Fruit fly (Drosophila melanogaster) whole organism, embryonic: Measurements from ENCODE around the gene Tlk.

ENCODE experiments used
- Ada2b ChIP-seq: fragments of 200-800 bp; sonication (Bioruptor generic); IDR thresholded peaks from 2 replicates; pipeline ENCODE4 v1.3.6; 2022; ENCODE audit warnings: missing biosample characterization, missing genetic modification characterization
- Adf1 ChIP-seq: fragments of 200-800 bp; sonication (Bioruptor generic); IDR thresholded peaks from 2 replicates; pipeline ENCODE4 v1.3.6; 2022; ENCODE audit warnings: missing biosample characterization, missing genetic modification characterization
- CG10209 ChIP-seq: fragments of 200-800 bp; sonication (Bioruptor generic); optimal IDR thresholded peaks from 3 replicates; lab custom pipeline; 2017; ENCODE audit warnings: missing biosample characterization, mild to moderate bottlenecking, missing genetic modification characterization, missing genetic modification reagents
- CG10462 ChIP-seq: fragments of 200-800 bp; sonication (Bioruptor generic); optimal IDR thresholded peaks from 2 replicates; lab custom pipeline; 2016; ENCODE audit warnings: missing biosample characterization, missing genetic modification characterization
- CG11093 ChIP-seq: fragments of 200-800 bp; sonication (Bioruptor generic); IDR thresholded peaks from 3 replicates; pipeline ENCODE4 v1.3.6; 2022; ENCODE audit warnings: missing biosample characterization, missing genetic modification characterization
- CG11398 ChIP-seq: fragments of 200-800 bp; sonication (Bioruptor generic); optimal IDR thresholded peaks from 2 replicates; lab custom pipeline; 2016; ENCODE audit warnings: missing biosample characterization, missing genetic modification characterization
- CG11723 ChIP-seq: fragments of 200-800 bp; sonication (Bioruptor generic); optimal IDR thresholded peaks from 2 replicates; lab custom pipeline; 2017; ENCODE audit warnings: missing biosample characterization, mild to moderate bottlenecking, missing genetic modification characterization
- CG12219 ChIP-seq: fragments of 200-800 bp; sonication (Bioruptor generic); optimal IDR thresholded peaks from 3 replicates; lab custom pipeline; 2018; ENCODE audit warnings: missing biosample characterization, mild to moderate bottlenecking, missing genetic modification characterization
- CG12236 ChIP-seq: fragments of 200-800 bp; sonication (Bioruptor generic); optimal IDR thresholded peaks from 2 replicates; lab custom pipeline; 2016; ENCODE audit warnings: missing biosample characterization, missing genetic modification characterization
- CG1602 ChIP-seq: fragments of 200-800 bp; sonication (Bioruptor generic); optimal IDR thresholded peaks from 3 replicates; lab custom pipeline; 2016; ENCODE audit warnings: missing biosample characterization, missing genetic modification characterization
- CG16813 ChIP-seq: fragments of 200-800 bp; sonication (Bioruptor generic); IDR thresholded peaks from 3 replicates; pipeline ENCODE4 v1.3.6; 2022; ENCODE audit warnings: missing biosample characterization, missing genetic modification characterization; ENCODE audit not compliant: partially characterized antibody
- CG17829 ChIP-seq: fragments of 200-800 bp; optimal IDR thresholded peaks from 2 replicates; lab custom pipeline; 2019; ENCODE audit warnings: missing biosample characterization, mild to moderate bottlenecking, missing genetic modification characterization, moderate library complexity
- CG31224 ChIP-seq: fragments of 200-800 bp; sonication (Bioruptor generic); IDR thresholded peaks from 2 replicates; pipeline ENCODE4 v1.3.6; 2022; ENCODE audit warnings: missing biosample characterization, missing genetic modification characterization
- CG31388 ChIP-seq: fragments of 200-800 bp; sonication (Bioruptor generic); optimal IDR thresholded peaks from 2 replicates; lab custom pipeline; 2016; ENCODE audit warnings: missing biosample characterization, missing genetic modification characterization
- CG6175 ChIP-seq: fragments of 200-800 bp; sonication (Bioruptor generic); IDR thresholded peaks from 3 replicates; pipeline ENCODE4 v1.3.6; 2022; ENCODE audit warnings: missing biosample characterization, missing genetic modification characterization
- CG6683 ChIP-seq: fragments of 200-800 bp; sonication (Bioruptor generic); optimal IDR thresholded peaks from 2 replicates; lab custom pipeline; 2017; ENCODE audit warnings: missing biosample characterization, mild to moderate bottlenecking, missing genetic modification characterization, missing genetic modification reagents
- CG6813 ChIP-seq: fragments of 200-800 bp; sonication (Bioruptor generic); optimal IDR thresholded peaks from 2 replicates; lab custom pipeline; 2017; ENCODE audit warnings: missing biosample characterization, missing genetic modification characterization, mild to moderate bottlenecking, moderate library complexity, missing genetic modification reagents
- CG7357 ChIP-seq: fragments of 200-800 bp; sonication (Bioruptor generic); IDR thresholded peaks from 3 replicates; pipeline ENCODE4 v1.3.6; 2022; ENCODE audit warnings: missing biosample characterization, missing genetic modification characterization
- CG7372 ChIP-seq: fragments of 200-800 bp; sonication (Bioruptor generic); IDR thresholded peaks from 2 replicates; pipeline ENCODE4 v1.3.6; 2022; ENCODE audit warnings: missing biosample characterization, missing genetic modification characterization
- CG8359 ChIP-seq: fragments of 200-800 bp; sonication (Bioruptor generic); optimal IDR thresholded peaks from 2 replicates; lab custom pipeline; 2017; ENCODE audit warnings: missing biosample characterization, mild to moderate bottlenecking, missing genetic modification characterization, borderline replicate concordance
- CG8765 ChIP-seq: fragments of 200-800 bp; sonication (Bioruptor generic); IDR thresholded peaks from 2 replicates; pipeline ENCODE4 v1.3.6; 2022; ENCODE audit warnings: missing biosample characterization, missing genetic modification characterization
- CoRest ChIP-seq: fragments of 200-800 bp; sonication (Bioruptor generic); optimal IDR thresholded peaks from 3 replicates; lab custom pipeline; 2018; ENCODE audit warnings: missing biosample characterization, mild to moderate bottlenecking, missing genetic modification characterization, moderate library complexity
- E2f1 ChIP-seq: fragments of 200-800 bp; sonication (Bioruptor generic); IDR thresholded peaks from 2 replicates; pipeline ENCODE4 v1.3.6; 2022; ENCODE audit warnings: missing biosample characterization, missing genetic modification characterization
- Ets65A ChIP-seq: fragments of 200-800 bp; sonication (Bioruptor generic); peaks from one replicate; lab custom pipeline; 2016; ENCODE audit warnings: missing biosample characterization, missing genetic modification characterization
- Ets97D ChIP-seq: fragments of 200-800 bp; sonication (Bioruptor generic); optimal IDR thresholded peaks from 3 replicates; lab custom pipeline; 2016; ENCODE audit warnings: missing biosample characterization, missing genetic modification characterization
- Fer1 ChIP-seq: fragments of 200-800 bp; sonication (Bioruptor generic); optimal IDR thresholded peaks from 2 replicates; lab custom pipeline; 2017; ENCODE audit warnings: missing biosample characterization, mild to moderate bottlenecking, missing genetic modification characterization
- GATAe ChIP-seq: fragments of 200-800 bp; sonication (Bioruptor generic); conservative IDR thresholded peaks from 2 replicates; pipeline ENCODE4 v1.3.6; 2022; ENCODE audit warnings: missing biosample characterization, missing genetic modification characterization
- Gsc ChIP-seq: fragments of 200-800 bp; sonication (Bioruptor generic); IDR thresholded peaks from 2 replicates; pipeline ENCODE4 v1.3.6; 2022; ENCODE audit warnings: missing biosample characterization, missing genetic modification characterization
- H2.0 ChIP-seq: fragments of 200-800 bp; sonication (Bioruptor generic); IDR thresholded peaks from 2 replicates; pipeline ENCODE4 v1.3.6; 2022; ENCODE audit warnings: missing biosample characterization, missing genetic modification characterization
- HLH3B ChIP-seq: fragments of 200-800 bp; sonication (Bioruptor generic); IDR thresholded peaks from 2 replicates; pipeline ENCODE4 v1.3.6; 2022; ENCODE audit warnings: missing biosample characterization, missing genetic modification characterization
- Hey ChIP-seq: fragments of 200-800 bp; sonication (Bioruptor generic); optimal IDR thresholded peaks from 3 replicates; lab custom pipeline; 2018; ENCODE audit warnings: missing biosample characterization, mild to moderate bottlenecking, missing genetic modification characterization
- Hmx ChIP-seq: fragments of 200-800 bp; sonication (Bioruptor generic); optimal IDR thresholded peaks from 2 replicates; lab custom pipeline; 2016; ENCODE audit warnings: missing biosample characterization, missing genetic modification characterization
- Lpt ChIP-seq: fragments of >200 bp; optimal IDR thresholded peaks from 2 replicates; lab custom pipeline; 2018; ENCODE audit warnings: missing biosample characterization, missing genetic modification characterization
- Mes4 ChIP-seq: fragments of 200-800 bp; sonication (Bioruptor generic); optimal IDR thresholded peaks from 2 replicates; lab custom pipeline; 2016; ENCODE audit warnings: missing biosample characterization, missing genetic modification characterization
- Poxn ChIP-seq: fragments of 200-800 bp; sonication (Bioruptor generic); IDR thresholded peaks from 2 replicates; pipeline ENCODE4 v1.3.6; 2022; ENCODE audit warnings: missing biosample characterization, missing genetic modification characterization
- Side ChIP-seq: fragments of 200-800 bp; sonication (Bioruptor generic); optimal IDR thresholded peaks from 2 replicates; lab custom pipeline; 2016; ENCODE audit warnings: missing biosample characterization, missing genetic modification characterization
- ara ChIP-seq: fragments of 200-800 bp; sonication (Bioruptor generic); IDR thresholded peaks from 2 replicates; pipeline ENCODE4 v1.3.6; 2022; ENCODE audit warnings: missing biosample characterization, missing genetic modification characterization
- chn ChIP-seq: fragments of 200-800 bp; sonication (Bioruptor generic); optimal IDR thresholded peaks from 2 replicates; lab custom pipeline; 2016; ENCODE audit warnings: missing biosample characterization, missing genetic modification characterization
- da ChIP-seq: fragments of 200-800 bp; sonication (Bioruptor generic); optimal IDR thresholded peaks from 2 replicates; lab custom pipeline; 2016; ENCODE audit warnings: missing biosample characterization, missing genetic modification characterization
- dan ChIP-seq: fragments of 200-800 bp; sonication (Bioruptor generic); IDR thresholded peaks from 2 replicates; pipeline ENCODE4 v1.3.6; 2022; ENCODE audit warnings: missing biosample characterization, missing genetic modification characterization
- gfzf ChIP-seq: fragments of 200-800 bp; sonication (Bioruptor generic); optimal IDR thresholded peaks from 2 replicates; lab custom pipeline; 2016; ENCODE audit warnings: missing biosample characterization, mild to moderate bottlenecking, missing genetic modification characterization, moderate library complexity
- gro ChIP-seq: fragments of 200-800 bp; sonication (Bioruptor generic); optimal IDR thresholded peaks from 2 replicates; lab custom pipeline; 2016; ENCODE audit warnings: missing biosample characterization, missing genetic modification characterization
- ind ChIP-seq: fragments of 200-800 bp; sonication (Bioruptor generic); optimal IDR thresholded peaks from 3 replicates; lab custom pipeline; 2016; ENCODE audit warnings: missing biosample characterization, missing genetic modification characterization
- jigr1 ChIP-seq: fragments of 200-800 bp; sonication (Bioruptor generic); IDR thresholded peaks from 3 replicates; pipeline ENCODE4 v1.3.6; 2022; ENCODE audit warnings: missing biosample characterization, missing genetic modification characterization
- mld ChIP-seq: fragments of 200-800 bp; sonication (Bioruptor generic); IDR thresholded peaks from 3 replicates; pipeline ENCODE4 v1.3.6; 2022; ENCODE audit warnings: missing biosample characterization, missing genetic modification characterization; ENCODE audit not compliant: partially characterized antibody
- otp ChIP-seq: fragments of 200-800 bp; sonication (Bioruptor generic); IDR thresholded peaks from 3 replicates; pipeline ENCODE4, ENCODE4 v1.3.6; 2022; ENCODE audit warnings: missing biosample characterization, missing genetic modification characterization
- pum ChIP-seq: fragments of 200-800 bp; sonication (Bioruptor generic); optimal IDR thresholded peaks from 2 replicates; lab custom pipeline; 2016; ENCODE audit warnings: missing biosample characterization, missing genetic modification characterization
- salm ChIP-seq: fragments of 200-800 bp; sonication (Bioruptor generic); optimal IDR thresholded peaks from 2 replicates; lab custom pipeline; 2018; ENCODE audit warnings: missing biosample characterization, mild to moderate bottlenecking, missing genetic modification characterization
- sens ChIP-seq: fragments of 200-800 bp; sonication (Bioruptor generic); peaks from one replicate; lab custom pipeline; 2016; ENCODE audit warnings: missing biosample characterization, missing genetic modification characterization
- ssp ChIP-seq: fragments of 200-800 bp; sonication (Bioruptor generic); IDR thresholded peaks from 2 replicates; pipeline ENCODE4 v1.3.6; 2022; ENCODE audit warnings: missing biosample characterization, missing genetic modification characterization
- tin ChIP-seq: fragments of 200-800 bp; sonication (Bioruptor generic); optimal IDR thresholded peaks from 3 replicates; lab custom pipeline; 2016; ENCODE audit warnings: missing biosample characterization, missing genetic modification characterization
- toy ChIP-seq: fragments of 200-800 bp; sonication (Bioruptor generic); IDR thresholded peaks from 2 replicates; pipeline ENCODE4 v1.3.6; 2022; ENCODE audit warnings: missing biosample characterization, missing genetic modification characterization
- twi ChIP-seq: fragments of 200-800 bp; optimal IDR thresholded peaks from 2 replicates; lab custom pipeline; 2019; ENCODE audit warnings: missing biosample characterization, mild to moderate bottlenecking, missing genetic modification characterization, moderate library complexity
- yki ChIP-seq: fragments of >200 bp; optimal IDR thresholded peaks from 3 replicates; lab custom pipeline; 2018

The Tlk gene

DNA sequence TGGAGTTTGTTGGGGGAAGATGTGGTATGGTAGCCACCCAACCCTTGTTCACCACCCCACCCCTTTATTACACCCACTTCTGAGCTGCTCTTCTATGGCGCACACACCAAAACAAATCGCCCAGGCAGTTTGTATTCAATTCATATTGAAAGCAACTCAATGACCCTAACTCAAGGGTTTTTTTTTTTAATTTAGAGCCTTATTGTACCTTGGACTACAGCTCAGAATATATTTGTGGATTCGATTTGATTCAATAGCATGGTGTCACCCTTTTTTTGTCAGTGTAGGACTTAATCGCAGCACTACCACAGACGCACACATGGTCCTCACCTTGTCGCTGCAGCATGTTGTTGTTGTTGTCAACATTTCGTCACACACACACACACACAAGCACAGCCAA lies 2.4 kb downstream of the Tlk start (continued):
- no peak for TF ChIP-seq dan (GFP tag; lab: Robert Waterston, UW)
- TF ChIP-seq CG10209 (GFP tag; lab: Kevin White, UChicago) = no peak
- 0 out of 2 replicates have a peak, but pooled peaks have one; percentile 37 for TF ChIP-seq HLH3B (GFP tag; lab: Robert Waterston, UW)
- no peak for TF ChIP-seq sens (GFP tag; lab: Kevin White, UChicago)
- TF ChIP-seq CG11723 (GFP tag; lab: Kevin White, UChicago) = no peak
- TF ChIP-seq otp (GFP tag; lab: Robert Waterston, UW) = 0 out of 3 replicates have a peak, but pooled peaks have one; percentile 45
- no peak for TF ChIP-seq pum (GFP tag; lab: Kevin White, UChicago)
- no peak for TF ChIP-seq gfzf
- no peak for TF ChIP-seq Hmx (GFP tag; lab: Kevin White, UChicago)
- no peak for TF ChIP-seq mld (GFP tag; lab: Robert Waterston, UW)
- no peak for TF ChIP-seq gro (GFP tag; lab: Kevin White, UChicago)
- TF ChIP-seq CG12219 = no peak
- no peak for TF ChIP-seq chn (GFP tag; lab: Kevin White, UChicago)
- TF ChIP-seq ssp (GFP tag; lab: Robert Waterston, UW) = no peak
- TF ChIP-seq CG10462 (GFP tag; lab: Kevin White, UChicago) = no peak
- no peak for TF ChIP-seq Lpt
- no peak for TF ChIP-seq CG17829 (tag; lab: Kevin White, UChicago)
- no peak for TF ChIP-seq twi
- TF ChIP-seq H2.0 (GFP tag; lab: Robert Waterston, UW) = 0 out of 2 replicates have a peak, but pooled peaks have one; percentile 23
- no peak for TF ChIP-seq CoRest (tag; lab: Kevin White, UChicago)
- no peak for TF ChIP-seq Poxn (GFP tag; lab: Robert Waterston, UW)
- no peak for TF ChIP-seq yki (lab: Kevin White, UChicago)
- no peak for TF ChIP-seq Side (GFP tag; lab: Kevin White, UChicago)
- no peak for TF ChIP-seq CG8359 (GFP tag; lab: Kevin White, UChicago)
- TF ChIP-seq CG6683 (GFP tag; lab: Kevin White, UChicago) = no peak
- TF ChIP-seq Ets65A (GFP tag; lab: Kevin White, UChicago) = no peak
- TF ChIP-seq CG8765 (GFP tag; lab: Robert Waterston, UW) = no peak
- no peak for TF ChIP-seq CG1602 (GFP tag; lab: Kevin White, UChicago)
- no peak for TF ChIP-seq CG12236 (GFP tag; lab: Kevin White, UChicago)
- TF ChIP-seq CG31388 = no peak
- TF ChIP-seq Adf1 (GFP tag; lab: Robert Waterston, UW) = no peak
- TF ChIP-seq Hey = no peak
- no peak for TF ChIP-seq CG7372 (GFP tag; lab: Robert Waterston, UW)
- TF ChIP-seq CG6813 (GFP tag; lab: Kevin White, UChicago) = no peak
- TF ChIP-seq CG11093 (GFP tag; lab: Robert Waterston, UW) = no peak
- TF ChIP-seq E2f1 (GFP tag; lab: Robert Waterston, UW) = no peak
- TF ChIP-seq Fer1 (GFP tag; lab: Kevin White, UChicago) = peak; percentile 20
- no peak for TF ChIP-seq CG11398
- no peak for TF ChIP-seq CG6175 (GFP tag; lab: Robert Waterston, UW)
- TF ChIP-seq jigr1 (GFP tag; lab: Robert Waterston, UW) = no peak
- no peak for TF ChIP-seq da (GFP tag; lab: Kevin White, UChicago)
- TF ChIP-seq ara (GFP tag; lab: Robert Waterston, UW) = no peak
- TF ChIP-seq Ets97D = no peak
- TF ChIP-seq Ada2b (GFP tag; lab: Robert Waterston, UW) = 0 out of 2 replicates have a peak, but pooled peaks have one; percentile 18
- no peak for TF ChIP-seq tin (GFP tag; lab: Kevin White, UChicago)
- TF ChIP-seq Gsc (GFP tag; lab: Robert Waterston, UW) = no peak
- TF ChIP-seq salm = no peak
- no peak for TF ChIP-seq GATAe
- TF ChIP-seq toy (GFP tag; lab: Robert Waterston, UW) = no peak
- TF ChIP-seq CG31224 (GFP tag; lab: Robert Waterston, UW) = no peak
- 0 out of 3 replicates have a peak, but pooled peaks have one; percentile 22 for TF ChIP-seq CG7357 (GFP tag; lab: Robert Waterston, UW)
- TF ChIP-seq CG16813 (GFP tag; lab: Robert Waterston, UW) = no peak
- no peak for TF ChIP-seq Mes4 (GFP tag; lab: Kevin White, UChicago)
- peak; percentile 34 for TF ChIP-seq ind (GFP tag; lab: Kevin White, UChicago)
